Worm (Caenorhabditis elegans): Measurements from ENCODE around the gene C09B8.8.

C09B8.8 gene

DNA sequence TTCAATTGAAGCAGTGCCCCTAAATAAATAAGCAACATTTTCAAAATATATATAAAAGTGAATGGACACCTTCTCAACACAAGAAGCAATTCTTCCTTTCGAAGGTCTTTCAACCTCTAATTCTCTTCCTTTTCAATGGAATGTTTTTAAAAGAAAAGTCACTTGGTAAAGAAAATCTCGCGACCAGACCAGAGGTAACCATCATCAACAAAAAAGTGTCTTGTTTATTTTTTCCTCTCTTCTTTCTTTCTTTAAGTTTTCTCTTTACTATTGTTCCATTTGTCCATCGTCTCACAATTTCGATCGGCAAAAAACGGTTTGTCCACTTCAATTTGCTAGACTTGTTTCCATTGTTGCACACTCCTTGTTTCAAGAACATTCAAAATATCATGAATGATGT lies at the start of gene C09B8.8:
C09B8.8 (plus strand) TSS at position 397 of the 400 bp plus-strand sequence.
- TF ChIP-seq F49E8.2 (tag; optimal IDR thresholded peaks at IDR 0.05; ENCODE audit: borderline replicate concordance) (no peak), spr-1 (tag; optimal IDR thresholded peaks at IDR 0.05) (no peak), nhr-42 (GFP tag; IDR thresholded peaks at IDR 0.05) (no peak), nhr-102 (tag; optimal IDR thresholded peaks at IDR 0.05) (no peak), dve-1 (tag; optimal IDR thresholded peaks at IDR 0.05; ENCODE audit: insufficient read depth) (peak; percentile 10), zag-1 (tag; optimal IDR thresholded peaks at IDR 0.05) (no peak), unc-62 (GFP tag; optimal IDR thresholded peaks at IDR 0.05 in 1 of 2) (no peak), unc-62 (tag; optimal IDR thresholded peaks at IDR 0.05) (no peak), ceh-44 (GFP tag; IDR thresholded peaks at IDR 0.05) (no peak)

DNA sequence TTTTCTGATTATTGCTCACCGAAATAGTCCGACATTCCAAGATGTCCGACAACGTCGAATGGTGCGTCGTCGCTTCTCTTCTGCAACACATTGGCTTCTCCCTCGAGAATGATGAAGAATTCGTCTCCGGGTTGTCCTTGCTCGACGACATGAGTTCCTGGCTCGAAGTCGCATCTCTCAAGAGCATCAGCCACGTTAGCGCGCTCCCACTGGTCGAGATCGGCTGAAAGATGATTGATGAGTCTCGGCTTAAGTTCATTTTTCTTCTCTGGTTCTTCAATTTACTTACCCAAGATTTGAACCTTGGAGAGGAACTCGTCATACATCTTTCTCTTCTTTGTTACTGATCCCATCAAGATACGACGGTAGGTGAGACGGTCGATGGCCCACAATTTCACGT lies 43.1 kb upstream of the C09B8.8 start:
- TF ChIP-seq nhr-42 (GFP tag; IDR thresholded peaks at IDR 0.05), result no peak
- TF ChIP-seq aly-2 (tag; optimal IDR thresholded peaks at IDR 0.05), result no peak
- TF ChIP-seq snpc-1.2 (GFP tag; IDR thresholded peaks at IDR 0.05), result no peak
- peak; percentile 69; the same call in 1 of the 2 replicates for TF ChIP-seq ceh-20 (GFP tag; IDR thresholded peaks at IDR 0.05)
- TF ChIP-seq aha-1 (tag), result peak; percentile 55
- TF ChIP-seq nhr-76 (tag; optimal IDR thresholded peaks at IDR 0.05), result no peak

ce11 chrX:5975228-5975627 lies 40.1 kb upstream of the C09B8.8 start:
- no peak for TF ChIP-seq Y105C5A.15 (GFP tag; IDR thresholded peaks at IDR 0.05)
- peak; percentile 72 for TF ChIP-seq aha-1 (tag)

DNA sequence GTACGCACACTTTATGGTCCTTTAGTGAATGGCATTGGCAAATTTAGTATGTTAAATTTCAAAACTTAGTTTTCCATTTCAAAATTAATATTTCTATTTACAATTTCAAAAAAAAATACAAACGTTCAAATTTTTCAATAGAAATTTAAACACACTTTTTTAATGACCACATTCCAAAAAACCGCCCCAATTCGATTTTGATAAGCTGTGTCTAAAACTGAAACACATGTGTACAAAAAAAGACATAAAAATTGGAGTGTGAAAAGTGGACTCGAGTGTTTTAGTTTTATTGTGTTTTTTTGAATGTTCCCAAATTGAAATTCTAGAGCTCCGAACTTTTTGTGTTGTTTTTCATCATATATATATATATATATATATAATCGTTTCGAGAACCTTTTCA lies 39.6 kb upstream of the C09B8.8 start:
- no peak for TF ChIP-seq F44E2.7 (GFP tag; IDR thresholded peaks at IDR 0.05)
- TF ChIP-seq nhr-28 (tag; optimal IDR thresholded peaks at IDR 0.05), result peak; percentile 58
- TF ChIP-seq dpl-1 (GFP tag; optimal IDR thresholded peaks at IDR 0.05), result no peak
- TF ChIP-seq dmd-6 (GFP tag; IDR thresholded peaks at IDR 0.05), result no peak
- no peak for TF ChIP-seq spr-1 (tag; optimal IDR thresholded peaks at IDR 0.05)
- no peak for TF ChIP-seq daf-16 (GFP tag; optimal IDR thresholded peaks at IDR 0.05)
- TF ChIP-seq daf-16 (tag; optimal IDR thresholded peaks at IDR 0.05), result peak; percentile 21
- TF ChIP-seq php-3 (GFP tag; IDR thresholded peaks at IDR 0.05), result 0 out of 2 replicates have a peak, but pooled peaks have one; percentile 31
- no peak for TF ChIP-seq arid-1 (GFP tag; conservative IDR thresholded peaks at IDR 0.05)

DNA sequence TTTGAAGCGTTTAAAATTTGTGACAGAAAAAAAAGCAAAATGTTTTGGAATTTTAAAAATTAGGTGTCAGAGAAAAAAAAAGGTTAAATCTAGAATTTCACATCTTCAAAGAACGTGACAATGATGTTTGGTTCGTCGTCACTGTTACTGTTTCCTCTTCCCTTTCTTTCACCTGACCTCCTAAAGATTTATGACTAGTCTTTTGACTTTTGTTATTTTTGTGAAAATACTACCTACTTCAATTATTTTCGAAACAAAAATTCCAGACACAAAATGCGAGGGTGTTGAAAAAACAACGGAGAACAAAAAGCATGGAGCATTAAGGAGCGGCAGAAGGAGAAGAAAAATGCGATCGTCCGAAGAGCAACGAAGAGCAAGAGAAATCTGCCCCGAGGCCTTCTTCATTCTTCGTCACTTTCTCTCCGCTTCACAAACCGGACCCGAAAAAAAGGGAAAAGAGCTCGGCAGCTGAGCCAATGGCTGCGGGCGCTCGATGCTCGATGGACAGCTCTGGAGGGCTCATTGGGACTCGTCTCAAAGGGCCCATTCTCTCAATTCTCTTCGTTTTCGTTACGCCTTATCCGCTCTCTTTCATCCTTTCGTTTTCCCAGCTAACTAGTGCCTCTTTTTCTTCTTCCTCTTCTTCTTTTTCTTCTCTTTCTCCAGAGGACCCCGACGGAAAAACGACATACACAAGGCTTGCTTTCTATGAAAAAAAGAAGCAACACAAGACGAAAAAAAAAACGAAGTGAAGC lies 38.9 kb upstream of the C09B8.8 start:
- TF ChIP-seq F26F4.8 (GFP tag; conservative IDR thresholded peaks at IDR 0.05) (no peak), zfp-3 (GFP tag; conservative IDR thresholded peaks at IDR 0.05) (no peak), ceh-28 (tag; optimal IDR thresholded peaks at IDR 0.05) (no peak), tra-1 (GFP tag; IDR thresholded peaks at IDR 0.05) (no peak), daf-19 (GFP tag; conservative IDR thresholded peaks at IDR 0.05) (no peak), dpl-1 (GFP tag; optimal IDR thresholded peaks at IDR 0.05) (no peak), attf-4 (tag; optimal IDR thresholded peaks at IDR 0.05) (no peak), mdl-1 (tag; optimal IDR thresholded peaks at IDR 0.05) (no peak), madf-9 (GFP tag; conservative IDR thresholded peaks at IDR 0.05) (no peak), jun-1 (tag; optimal IDR thresholded peaks at IDR 0.05) (no peak), D1046.2 (GFP tag; IDR thresholded peaks at IDR 0.05) (no peak), mes-2 (tag; optimal IDR thresholded peaks at IDR 0.05; ENCODE audit: poor library complexity, severe bottlenecking) (peak; percentile 6), nhr-11 (tag; optimal IDR thresholded peaks at IDR 0.05) (no peak), zfp-2 (tag; optimal IDR thresholded peaks at IDR 0.05) (no peak), lin-13 (GFP tag; optimal IDR thresholded peaks at IDR 0.05) (no peak), unc-39 (tag; optimal IDR thresholded peaks at IDR 0.05) (no peak), lin-29 (GFP tag; IDR thresholded peaks at IDR 0.05) (no peak), nhr-77 (tag; optimal IDR thresholded peaks at IDR 0.05) (no peak), F10B5.3 (tag; optimal IDR thresholded peaks at IDR 0.05) (no peak), rbr-2 (tag; optimal IDR thresholded peaks at IDR 0.05) (peak; percentile 41), aha-1 (tag) (peak; percentile 83), hlh-30 (tag; optimal IDR thresholded peaks at IDR 0.05; ENCODE audit: insufficient read depth) (no peak), egl-43 (GFP tag; IDR thresholded peaks at IDR 0.05) (0 out of 2 replicates have a peak, but pooled peaks have one; percentile 42), lin-39 (tag; optimal IDR thresholded peaks at IDR 0.05) (no peak)

Data from whole organism, L4 larva.